Worm (Caenorhabditis elegans): ENCODE measurements around the gene T01B7.13.

Gene T01B7.13

ce11 chrII:8763367-8763766 is 48.2 kb downstream of the T01B7.13 start:
- TF ChIP-seq fos-1 (tag; optimal IDR thresholded peaks at IDR 0.05) (no peak), dpl-1 (GFP tag; optimal IDR thresholded peaks at IDR 0.05) (no peak), aha-1 (tag) (peak; percentile 68), aly-2 (tag; optimal IDR thresholded peaks at IDR 0.05) (no peak), T26A8.4 (GFP tag; IDR thresholded peaks at IDR 0.05) (no peak), ceh-62 (tag; optimal IDR thresholded peaks at IDR 0.05) (no peak), nhr-28 (tag; optimal IDR thresholded peaks at IDR 0.05) (peak; percentile 56), arid-1 (GFP tag; conservative IDR thresholded peaks at IDR 0.05) (no peak), egl-27 (tag; optimal IDR thresholded peaks at IDR 0.05) (no peak), ztf-7 (tag; optimal IDR thresholded peaks at IDR 0.05) (no peak), zfp-3 (GFP tag; conservative IDR thresholded peaks at IDR 0.05) (no peak), ztf-11 (tag; optimal IDR thresholded peaks at IDR 0.05) (no peak), pha-4 (GFP tag; IDR thresholded peaks at IDR 0.05) (no peak), pha-4 (tag; optimal IDR thresholded peaks at IDR 0.05) (no peak)

- TF ChIP-seq duxl-1 (tag; optimal IDR thresholded peaks at IDR 0.05; ENCODE audit: poor library complexity) = no peak
- TF ChIP-seq hlh-30 (tag; optimal IDR thresholded peaks at IDR 0.05; ENCODE audit: insufficient read depth) = peak; percentile 35
- TF ChIP-seq aha-1 (tag) = peak; percentile 8
- TF ChIP-seq T26A8.4 (GFP tag; IDR thresholded peaks at IDR 0.05) = no peak
- no peak for TF ChIP-seq snpc-4 (tag; optimal IDR thresholded peaks at IDR 0.05)
- peak in 1 of 2 experiments; percentile 13 for TF ChIP-seq unc-62 (GFP tag; optimal IDR thresholded peaks at IDR 0.05 in 1 of 2)
- no peak for TF ChIP-seq unc-62 (tag; optimal IDR thresholded peaks at IDR 0.05)
These were observed 49.1 kb downstream of the T01B7.13 start for ce11 chrII:8764332-8764731.

- TF ChIP-seq hlh-11 (tag; optimal IDR thresholded peaks at IDR 0.05) = peak; percentile 59
- no peak for TF ChIP-seq fos-1 (tag; optimal IDR thresholded peaks at IDR 0.05)
- TF ChIP-seq dmd-6 (GFP tag; IDR thresholded peaks at IDR 0.05) = peak; percentile 75
- TF ChIP-seq aha-1 (tag) = peak; percentile 70
- no peak for TF ChIP-seq tag-97 (GFP tag; IDR thresholded peaks at IDR 0.05)
- TF ChIP-seq nhr-25 (tag; optimal IDR thresholded peaks at IDR 0.05; ENCODE audit: borderline replicate concordance, insufficient read depth) = peak; percentile 30
- TF ChIP-seq Y5F2A.4 (GFP tag; optimal IDR thresholded peaks at IDR 0.05) = no peak
- peak; percentile 58; the same call in 1 of the 2 replicates for TF ChIP-seq tra-1 (GFP tag; IDR thresholded peaks at IDR 0.05)
- TF ChIP-seq nhr-28 (tag; optimal IDR thresholded peaks at IDR 0.05) = peak; percentile 87
- TF ChIP-seq mdl-1 (tag; optimal IDR thresholded peaks at IDR 0.05) = peak; percentile 55 to 94
- no peak for TF ChIP-seq ztf-7 (tag; optimal IDR thresholded peaks at IDR 0.05)
- peak; percentile 68 for TF ChIP-seq nhr-48 (tag; optimal IDR thresholded peaks at IDR 0.05)
- TF ChIP-seq gei-8 (GFP tag; optimal IDR thresholded peaks at IDR 0.05) = peak; percentile 27
- no peak for TF ChIP-seq nhr-11 (tag; optimal IDR thresholded peaks at IDR 0.05)
- peak; percentile 72 for TF ChIP-seq hlh-30 (tag; optimal IDR thresholded peaks at IDR 0.05; ENCODE audit: insufficient read depth)
- TF ChIP-seq dve-1 (tag; optimal IDR thresholded peaks at IDR 0.05; ENCODE audit: insufficient read depth) = peak; percentile 31
- peak; percentile 95 for TF ChIP-seq mxl-3 (GFP tag; optimal IDR thresholded peaks at IDR 0.05)
These were observed 49.9 kb downstream of the T01B7.13 start for ce11 chrII:8765131-8765530.

All from whole organism, L4 larva.